Fruit fly (Drosophila melanogaster): Measurements from ENCODE around the gene CG14050.

Gene CG14050

DNA sequence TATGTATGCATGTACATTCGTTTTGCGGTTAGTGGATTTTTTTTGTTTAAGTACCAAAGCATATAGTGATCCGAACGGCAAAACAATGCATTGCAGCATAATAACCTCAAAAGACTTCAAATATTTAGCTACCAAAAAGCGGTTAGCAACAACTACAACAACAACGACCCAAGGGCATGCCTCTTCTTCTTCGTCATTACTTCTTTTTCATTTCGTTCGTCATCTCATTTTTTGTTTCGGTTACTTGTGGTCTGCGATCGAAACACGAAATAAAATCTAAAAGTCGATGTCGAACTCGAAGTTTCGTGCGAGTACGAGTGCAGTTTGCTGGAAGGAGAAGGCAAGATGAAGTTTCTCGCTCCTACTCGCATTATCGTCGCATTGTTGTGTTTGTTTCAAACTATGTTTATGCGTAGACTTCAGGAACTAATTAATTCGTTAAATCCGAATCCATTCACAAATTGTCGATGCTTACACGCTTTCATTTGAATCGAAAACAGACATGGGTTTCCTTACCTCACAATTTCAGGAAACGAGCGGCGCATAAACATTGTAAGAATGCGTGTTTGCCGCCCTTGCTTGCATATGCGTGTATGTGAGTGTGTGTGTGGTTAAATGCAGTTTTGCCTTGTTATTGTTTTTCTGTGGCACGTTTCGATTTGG, 27.2 kb downstream of the CG14050 start (continued):
- TF ChIP-seq CG8478 (optimal IDR thresholded peaks at IDR 0.05) (no peak), p53 (GFP tag; optimal IDR thresholded peaks at IDR 0.05) (peak; percentile 60), CG5953 (GFP tag; IDR thresholded peaks at IDR 0.05) (peak; percentile 77), CG13123 (GFP tag; optimal IDR thresholded peaks at IDR 0.05) (peak; percentile 60), en (GFP tag; optimal IDR thresholded peaks at IDR 0.05) (peak; percentile 67), HLHmδ (GFP tag; optimal IDR thresholded peaks at IDR 0.05) (no peak), eve (GFP tag; optimal IDR thresholded peaks at IDR 0.05) (peak; percentile 54 to 95), CG15269 (tag; optimal IDR thresholded peaks at IDR 0.05) (peak; percentile 76), CG18764 (GFP tag; optimal IDR thresholded peaks at IDR 0.05) (peak; percentile 66), CG6791 (GFP tag; IDR thresholded peaks at IDR 0.05; ENCODE audit: partially characterized antibody) (no peak), B-H1 (GFP tag; IDR thresholded peaks at IDR 0.05) (peak; percentile 60; the same call in 2 of the 3 replicates), CG11560 (tag; IDR thresholded peaks at IDR 0.05) (no peak), dpn (GFP tag; optimal IDR thresholded peaks at IDR 0.05) (peak; percentile 69 to 79), Bgb (GFP tag; IDR thresholded peaks at IDR 0.05; ENCODE audit: partially characterized antibody) (no peak), ab (GFP tag; optimal IDR thresholded peaks at IDR 0.05) (peak; percentile 67), dmrt99B (tag; optimal IDR thresholded peaks at IDR 0.05) (peak; percentile 87), CG8944 (GFP tag; optimal IDR thresholded peaks at IDR 0.05) (peak; percentile 70), CG13296 (GFP tag; optimal IDR thresholded peaks at IDR 0.05) (peak; percentile 35), h (optimal IDR thresholded peaks at IDR 0.05) (no peak), rib (GFP tag; IDR thresholded peaks at IDR 0.05) (no peak), pum (GFP tag; optimal IDR thresholded peaks at IDR 0.05) (peak; percentile 77), tin (GFP tag; optimal IDR thresholded peaks at IDR 0.05) (peak; percentile 80), CG1832 (GFP tag; optimal IDR thresholded peaks at IDR 0.05) (no peak), CG11456 (GFP tag; IDR thresholded peaks at IDR 0.05) (no peak), CG11723 (GFP tag; optimal IDR thresholded peaks at IDR 0.05) (peak; percentile 72), psq (GFP tag; optimal IDR thresholded peaks at IDR 0.05) (peak; percentile 40), CG17359 (tag; optimal IDR thresholded peaks at IDR 0.05) (peak; percentile 84), lmd (GFP tag; IDR thresholded peaks at IDR 0.05) (peak; percentile 59), Myb (GFP tag; optimal IDR thresholded peaks at IDR 0.05) (peak; percentile 35), D19A (tag; optimal IDR thresholded peaks at IDR 0.05) (peak; percentile 81), btn (GFP tag; optimal IDR thresholded peaks at IDR 0.05) (peak; percentile 81), MESR4 (GFP tag; optimal IDR thresholded peaks at IDR 0.05) (peak; percentile 25), MBD-R2 (GFP tag; IDR thresholded peaks at IDR 0.05) (0 out of 2 replicates have a peak, but pooled peaks have one; percentile 13), CG4424 (GFP tag; optimal IDR thresholded peaks at IDR 0.05) (peak; percentile 79), kay (GFP tag; optimal IDR thresholded peaks at IDR 0.05) (peak; percentile 32), HLH4C (GFP tag; IDR thresholded peaks at IDR 0.05; ENCODE audit: partially characterized antibody) (no peak), CG7987 (GFP tag; optimal IDR thresholded peaks at IDR 0.05) (peak; percentile 69), CG9797 (GFP tag; optimal IDR thresholded peaks at IDR 0.05) (peak; percentile 6), CG12219 (GFP tag; optimal IDR thresholded peaks at IDR 0.05) (peak; percentile 87), nerfin-2 (GFP tag; IDR thresholded peaks at IDR 0.05; ENCODE audit: partially characterized antibody) (no peak), fu2 (GFP tag; optimal IDR thresholded peaks at IDR 0.05) (peak; percentile 8), CG6175 (GFP tag; IDR thresholded peaks at IDR 0.05) (no peak), CG17568 (GFP tag; optimal IDR thresholded peaks at IDR 0.05) (peak; percentile 74), CG18599 (GFP tag; optimal IDR thresholded peaks at IDR 0.05) (peak; percentile 70), Hmr (GFP tag; optimal IDR thresholded peaks at IDR 0.05) (peak; percentile 27), CG33557 (GFP tag; optimal IDR thresholded peaks at IDR 0.05) (peak; percentile 78), CG16813 (GFP tag; IDR thresholded peaks at IDR 0.05; ENCODE audit: partially characterized antibody) (no peak), fd3F (GFP tag; optimal IDR thresholded peaks at IDR 0.05) (peak; percentile 30), unpg (GFP tag; optimal IDR thresholded peaks at IDR 0.05) (peak; percentile 89), CG15073 (GFP tag; optimal IDR thresholded peaks at IDR 0.05) (peak; percentile 42)
